Fruit fly (Drosophila melanogaster) ovary, adult (tissue): ENCODE measurements around the gene mEFG1.

Experiments
- CG17801 ChIP-seq: fragments of 200-800 bp; optimal IDR thresholded peaks from 2 replicates; lab custom pipeline; 2019; ENCODE audit warnings: missing biosample characterization, mild to moderate bottlenecking, missing genetic modification characterization, moderate library complexity; ENCODE audit not compliant: partially characterized antibody

Gene mEFG1

dm6 chr2L:7222829-7223272, at the start of gene mEFG1:
Gene mEFG1, minus strand, starts transcription at chr2L:7223081.
- peak; percentile 5 for TF ChIP-seq CG17801 (GFP tag; lab: Kevin White, UChicago)

dm6 chr2L:7272452-7272851, 49.6 kb upstream of the mEFG1 start:
- TF ChIP-seq CG17801 (GFP tag; lab: Kevin White, UChicago), result no peak

- no peak for TF ChIP-seq CG17801 (GFP tag; lab: Kevin White, UChicago)
Observed at dm6 chr2L:7270270-7270669, 47.4 kb upstream of the mEFG1 start.

- TF ChIP-seq CG17801 (GFP tag; lab: Kevin White, UChicago), result no peak
Observed at dm6 chr2L:7265970-7266369, 43.1 kb upstream of the mEFG1 start.

- no peak for TF ChIP-seq CG17801 (GFP tag; lab: Kevin White, UChicago)
Observed at dm6 chr2L:7264885-7265540, 42.1 kb upstream of the mEFG1 start.

dm6 chr2L:7264396-7264795, 41.5 kb upstream of the mEFG1 start:
- no peak for TF ChIP-seq CG17801 (GFP tag; lab: Kevin White, UChicago)

dm6 chr2L:7262580-7262979, 39.7 kb upstream of the mEFG1 start:
- no peak for TF ChIP-seq CG17801 (GFP tag; lab: Kevin White, UChicago)

dm6 chr2L:7261989-7262388, 39.1 kb upstream of the mEFG1 start:
- no peak for TF ChIP-seq CG17801 (GFP tag; lab: Kevin White, UChicago)

- no peak for TF ChIP-seq CG17801 (GFP tag; lab: Kevin White, UChicago)
Observed at dm6 chr2L:7260251-7260650, 37.4 kb upstream of the mEFG1 start.

dm6 chr2L:7259500-7259899, 36.6 kb upstream of the mEFG1 start:
- no peak for TF ChIP-seq CG17801 (GFP tag; lab: Kevin White, UChicago)

- TF ChIP-seq CG17801 (GFP tag; lab: Kevin White, UChicago), result no peak
Observed at dm6 chr2L:7258105-7258504, 35.2 kb upstream of the mEFG1 start.

dm6 chr2L:7257212-7257611, 34.3 kb upstream of the mEFG1 start, which contains the start of gene CG31909:
Gene CG31909, plus strand, starts transcription at chr2L:7257512.
- TF ChIP-seq CG17801 (GFP tag; lab: Kevin White, UChicago), result no peak

- no peak for TF ChIP-seq CG17801 (GFP tag; lab: Kevin White, UChicago)
Observed at dm6 chr2L:7256144-7256543, 33.3 kb upstream of the mEFG1 start.

- TF ChIP-seq CG17801 (GFP tag; lab: Kevin White, UChicago), result no peak
Observed at dm6 chr2L:7254712-7255183, 31.9 kb upstream of the mEFG1 start.

dm6 chr2L:7252882-7253281, 30.0 kb upstream of the mEFG1 start, which contains the start of gene CG13786:
Gene CG13786, minus strand, starts transcription at chr2L:7252982.
- no peak for TF ChIP-seq CG17801 (GFP tag; lab: Kevin White, UChicago)

dm6 chr2L:7249293-7249819, 26.5 kb upstream of the mEFG1 start, which contains the start of gene Ndae1:
Gene Ndae1, minus strand, starts transcription at chr2L:7249343.
- no peak for TF ChIP-seq CG17801 (GFP tag; lab: Kevin White, UChicago)
